Fruit fly (Drosophila melanogaster): Measurements from ENCODE around the gene CG34008.

dm6 chr3R:20549855-20550603 lies 31.3 kb downstream of the CG34008 start:
- no peak for TF ChIP-seq CG8478 (optimal IDR thresholded peaks at IDR 0.05)
- no peak for TF ChIP-seq CTCF (optimal IDR thresholded peaks at IDR 0.05)
